Fruit fly (Drosophila melanogaster): Measurements from ENCODE around the gene CG31709.
A peak's percentile ranks its signal among the peaks of the same experiment; 100 is the strongest.

Gene CG31709

dm6 chr2L:9616654-9617053 is 37.2 kb upstream of the CG31709 start (continued):
- TF ChIP-seq cato (GFP tag; optimal IDR thresholded peaks at IDR 0.05; ENCODE audit: borderline replicate concordance) (no peak), row (GFP tag; IDR thresholded peaks at IDR 0.05) (peak; percentile 70), CG10543 (GFP tag; optimal IDR thresholded peaks at IDR 0.05) (peak; percentile 76), ap (GFP tag; IDR thresholded peaks at IDR 0.05) (no peak), CG10431 (GFP tag; optimal IDR thresholded peaks at IDR 0.05) (no peak), ind (GFP tag; optimal IDR thresholded peaks at IDR 0.05) (no peak), Bteb2 (GFP tag; optimal IDR thresholded peaks at IDR 0.05) (peak; percentile 24), pzg (GFP tag; optimal IDR thresholded peaks at IDR 0.05) (peak; percentile 75), CG4854 (GFP tag; optimal IDR thresholded peaks at IDR 0.05) (no peak), CoRest (tag; optimal IDR thresholded peaks at IDR 0.05) (peak; percentile 55), CG1603 (tag; optimal IDR thresholded peaks at IDR 0.05) (peak; percentile 87), CG4730 (GFP tag; IDR thresholded peaks at IDR 0.05) (no peak), CG9215 (GFP tag; IDR thresholded peaks at IDR 0.05) (0 out of 2 replicates have a peak, but pooled peaks have one; percentile 16), aop (GFP tag; IDR thresholded peaks at IDR 0.05) (no peak), Hr3 (GFP tag; optimal IDR thresholded peaks at IDR 0.05) (peak; percentile 49), Fer1 (GFP tag; optimal IDR thresholded peaks at IDR 0.05) (peak; percentile 50), z (GFP tag; IDR thresholded peaks at IDR 0.05) (peak; percentile 72; the same call in 2 of the 3 replicates), CG5245 (GFP tag; optimal IDR thresholded peaks at IDR 0.05) (no peak), nerfin-2 (GFP tag; IDR thresholded peaks at IDR 0.05; ENCODE audit: partially characterized antibody) (peak; percentile 74; the same call in 1 of the 2 replicates), prd (optimal IDR thresholded peaks at IDR 0.05) (no peak), prd (GFP tag; IDR thresholded peaks at IDR 0.05) (peak; percentile 32; the same call in 1 of the 3 replicates), CG11456 (GFP tag; IDR thresholded peaks at IDR 0.05) (peak; percentile 79), Bgb (GFP tag; IDR thresholded peaks at IDR 0.05; ENCODE audit: partially characterized antibody) (peak; percentile 94), Gsc (GFP tag; IDR thresholded peaks at IDR 0.05) (no peak), GATAe (GFP tag; conservative IDR thresholded peaks at IDR 0.05) (no peak), sisA (GFP tag; IDR thresholded peaks at IDR 0.05) (no peak), hbn (GFP tag; IDR thresholded peaks at IDR 0.05; ENCODE audit: partially characterized antibody) (peak; percentile 16; the same call in 1 of the 2 replicates), Ptx1 (GFP tag; IDR thresholded peaks at IDR 0.05) (peak; percentile 29; the same call in 1 of the 2 replicates), oc (tag; optimal IDR thresholded peaks at IDR 0.05) (peak; percentile 37), BEAF-32 (GFP tag; optimal IDR thresholded peaks at IDR 0.05) (peak; percentile 69), fd96Cb (tag; optimal IDR thresholded peaks at IDR 0.05) (no peak), CG8478 (optimal IDR thresholded peaks at IDR 0.05) (no peak), gem (tag; optimal IDR thresholded peaks at IDR 0.05) (peak; percentile 33), PHDP (tag; optimal IDR thresholded peaks at IDR 0.05) (peak; percentile 5), Meics (GFP tag; optimal IDR thresholded peaks at IDR 0.05) (no peak), CG2199 (GFP tag; IDR thresholded peaks at IDR 0.05) (0 out of 3 replicates have a peak, but pooled peaks have one; percentile 56), peb (GFP tag; IDR thresholded peaks at IDR 0.05) (no peak), C15 (GFP tag; IDR thresholded peaks at IDR 0.05) (no peak), da (GFP tag; optimal IDR thresholded peaks at IDR 0.05) (no peak), nom (GFP tag; optimal IDR thresholded peaks at IDR 0.05) (peak; percentile 49), CG12942 (GFP tag; optimal IDR thresholded peaks at IDR 0.05) (peak; percentile 20), CG15696 (tag; optimal IDR thresholded peaks at IDR 0.05) (no peak), CG12236 (GFP tag; optimal IDR thresholded peaks at IDR 0.05) (no peak), salm (tag; optimal IDR thresholded peaks at IDR 0.05) (no peak), mam (GFP tag; optimal IDR thresholded peaks at IDR 0.05) (peak; percentile 52), en (GFP tag; optimal IDR thresholded peaks at IDR 0.05) (no peak), Kr (GFP tag; optimal IDR thresholded peaks at IDR 0.05) (no peak), Mrtf (GFP tag; IDR thresholded peaks at IDR 0.05) (no peak), shn (GFP tag; optimal IDR thresholded peaks at IDR 0.05) (peak; percentile 63), CG8089 (GFP tag; optimal IDR thresholded peaks at IDR 0.05) (peak; percentile 39), pfk (GFP tag; optimal IDR thresholded peaks at IDR 0.05) (no peak), CG3726 (GFP tag; IDR thresholded peaks at IDR 0.05) (no peak)

All from whole organism, embryonic.